Fruit fly (Drosophila melanogaster): ENCODE data around the gene CG17192.

The CG17192 gene

dm6 chr3R:26982106-26982505 lies 36.0 kb downstream of the CG17192 start (continued):
- no peak for TF ChIP-seq esg (GFP tag; conservative IDR thresholded peaks at IDR 0.05)
- no peak for TF ChIP-seq stwl (tag; optimal IDR thresholded peaks at IDR 0.05)
- peak in 1 of 2 experiments; percentile 13 for TF ChIP-seq Eip74EF (GFP tag; optimal IDR thresholded peaks at IDR 0.05)
- TF ChIP-seq CG13123 (GFP tag; optimal IDR thresholded peaks at IDR 0.05), result no peak

- peak; percentile 49 for TF ChIP-seq CG6854 (GFP tag; optimal IDR thresholded peaks at IDR 0.05)
- peak; percentile 26; the same call in 1 of the 2 replicates for TF ChIP-seq CG32532 (GFP tag; IDR thresholded peaks at IDR 0.05)
- TF ChIP-seq chinmo (GFP tag; IDR thresholded peaks at IDR 0.05; ENCODE audit: partially characterized antibody), result peak; percentile 93; the same call in 3 of the 4 replicates
- TF ChIP-seq HmgZ (tag; optimal IDR thresholded peaks at IDR 0.05), result peak; percentile 1
- TF ChIP-seq CG2199 (GFP tag; IDR thresholded peaks at IDR 0.05), result 0 out of 3 replicates have a peak, but pooled peaks have one; percentile 52
- TF ChIP-seq BtbVII (GFP tag; optimal IDR thresholded peaks at IDR 0.05), result peak; percentile 1
- TF ChIP-seq Dbx (GFP tag; IDR thresholded peaks at IDR 0.05), result peak; percentile 53; the same call in 2 of the 3 replicates
- no peak for TF ChIP-seq CG5245 (GFP tag; optimal IDR thresholded peaks at IDR 0.05)
- peak; percentile 49 for TF ChIP-seq CG12769 (tag; optimal IDR thresholded peaks at IDR 0.05)
- peak; percentile 16 for TF ChIP-seq MTF-1 (GFP tag; optimal IDR thresholded peaks at IDR 0.05; ENCODE audit: borderline replicate concordance)
- TF ChIP-seq CG17385 (GFP tag; optimal IDR thresholded peaks at IDR 0.05), result peak; percentile 24
- peak; percentile 38; the same call in 1 of the 3 replicates for TF ChIP-seq ci (GFP tag; IDR thresholded peaks at IDR 0.05)
- TF ChIP-seq CG13287 (GFP tag; IDR thresholded peaks at IDR 0.05; ENCODE audit: partially characterized antibody), result peak; percentile 70
- TF ChIP-seq Sox100B (GFP tag; optimal IDR thresholded peaks at IDR 0.05), result no peak
- peak; percentile 35 for TF ChIP-seq slbo (GFP tag; IDR thresholded peaks at IDR 0.05)
- no peak for TF ChIP-seq gsb (GFP tag; IDR thresholded peaks at IDR 0.05)
- peak; percentile 48; the same call in 1 of the 2 replicates for TF ChIP-seq amos (GFP tag; IDR thresholded peaks at IDR 0.05; ENCODE audit: partially characterized antibody)
- TF ChIP-seq ERR (GFP tag; optimal IDR thresholded peaks at IDR 0.05), result peak; percentile 15
- TF ChIP-seq CoRest (tag; optimal IDR thresholded peaks at IDR 0.05), result no peak
- peak; percentile 32 for TF ChIP-seq lbe (GFP tag; optimal IDR thresholded peaks at IDR 0.05)
- peak; percentile 47; the same call in 1 of the 3 replicates for TF ChIP-seq CG34422 (GFP tag; IDR thresholded peaks at IDR 0.05)
- TF ChIP-seq Oaz (GFP tag; IDR thresholded peaks at IDR 0.05), result no peak
- TF ChIP-seq CG10959 (GFP tag; IDR thresholded peaks at IDR 0.05), result no peak
- TF ChIP-seq sd (tag; optimal IDR thresholded peaks at IDR 0.05), result peak; percentile 74
- peak; percentile 54 for TF ChIP-seq sug (tag; optimal IDR thresholded peaks at IDR 0.05)
- TF ChIP-seq row (GFP tag; IDR thresholded peaks at IDR 0.05), result peak; percentile 26; the same call in 1 of the 3 replicates
- TF ChIP-seq pb (GFP tag; optimal IDR thresholded peaks at IDR 0.05), result peak; percentile 19
- TF ChIP-seq pan (optimal IDR thresholded peaks at IDR 0.05), result no peak
- peak in 1 of 2 experiments; percentile 42 for TF ChIP-seq pan (GFP tag; optimal IDR thresholded peaks at IDR 0.05 in 1 of 2, IDR thresholded peaks at IDR 0.05 in 1 of 2)
- no peak for TF ChIP-seq Dfd (GFP tag; optimal IDR thresholded peaks at IDR 0.05)
- peak; percentile 47 for TF ChIP-seq CG7987 (GFP tag; optimal IDR thresholded peaks at IDR 0.05)
- TF ChIP-seq tna (GFP tag; IDR thresholded peaks at IDR 0.05; ENCODE audit: partially characterized antibody), result peak; percentile 68
- TF ChIP-seq CG7372 (GFP tag; IDR thresholded peaks at IDR 0.05), result no peak
- peak; percentile 83 for TF ChIP-seq ftz-f1 (GFP tag; optimal IDR thresholded peaks at IDR 0.05)
- peak; percentile 68 for TF ChIP-seq Deaf1 (tag; optimal IDR thresholded peaks at IDR 0.05)
- 0 out of 2 replicates have a peak, but pooled peaks have one; percentile 39 for TF ChIP-seq CG16779 (GFP tag; IDR thresholded peaks at IDR 0.05)
- TF ChIP-seq pros (GFP tag; optimal IDR thresholded peaks at IDR 0.05), result peak; percentile 20
- peak; percentile 54 for TF ChIP-seq CG10543 (GFP tag; optimal IDR thresholded peaks at IDR 0.05)
- TF ChIP-seq sob (GFP tag; IDR thresholded peaks at IDR 0.05), result peak; percentile 32; the same call in 1 of the 2 replicates
- peak; percentile 12 for TF ChIP-seq ab (GFP tag; optimal IDR thresholded peaks at IDR 0.05)
- TF ChIP-seq CG3847 (GFP tag; IDR thresholded peaks at IDR 0.05), result no peak
- peak; percentile 34 for TF ChIP-seq CG12071 (GFP tag; optimal IDR thresholded peaks at IDR 0.05)
- peak; percentile 66 for TF ChIP-seq CG34376 (GFP tag; optimal IDR thresholded peaks at IDR 0.05)
- TF ChIP-seq CG8924 (tag; optimal IDR thresholded peaks at IDR 0.05), result no peak
These were observed 37.8 kb downstream of the CG17192 start for dm6 chr3R:26980282-26980691.
